Fruit fly (Drosophila melanogaster): ENCODE data around the gene qua.

Gene qua

DNA sequence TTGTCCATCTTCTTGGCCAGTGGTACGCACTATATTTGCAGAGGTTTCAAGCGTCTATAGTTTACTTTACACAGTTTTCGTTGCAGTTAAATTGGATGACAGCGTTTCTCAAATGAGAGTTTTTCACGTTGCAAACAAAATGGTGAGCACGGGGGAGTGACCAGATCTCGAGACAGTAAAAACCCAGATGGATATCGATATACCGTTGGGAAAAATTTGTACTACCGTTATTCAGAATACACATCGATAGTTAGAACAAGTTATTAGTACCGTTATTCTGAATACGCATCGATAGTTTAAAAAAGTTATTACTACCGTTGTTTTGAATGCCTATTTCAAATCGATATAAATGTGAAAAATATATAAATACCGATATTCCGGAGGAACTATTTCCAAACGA, 19.3 kb downstream of the qua start, which contains the start of gene cass (continued):
- TF ChIP-seq CG34376 (GFP tag; optimal IDR thresholded peaks at IDR 0.05) (no peak), run (tag; optimal IDR thresholded peaks at IDR 0.05) (no peak), crol (GFP tag; IDR thresholded peaks at IDR 0.05) (no peak), YL-1 (GFP tag; optimal IDR thresholded peaks at IDR 0.05) (peak; percentile 93), row (GFP tag; IDR thresholded peaks at IDR 0.05) (peak; percentile 60), CG15269 (tag; optimal IDR thresholded peaks at IDR 0.05) (peak; percentile 23), CG17385 (GFP tag; optimal IDR thresholded peaks at IDR 0.05) (no peak), Drgx (GFP tag; IDR thresholded peaks at IDR 0.05) (no peak), dpn (GFP tag; optimal IDR thresholded peaks at IDR 0.05) (no peak), CG18476 (GFP tag; optimal IDR thresholded peaks at IDR 0.05) (no peak), CG4617 (GFP tag; optimal IDR thresholded peaks at IDR 0.05; ENCODE audit: borderline replicate concordance) (peak; percentile 69), Fer3 (tag; optimal IDR thresholded peaks at IDR 0.05) (no peak), NfI (GFP tag; optimal IDR thresholded peaks at IDR 0.05) (no peak), CG11247 (GFP tag; IDR thresholded peaks at IDR 0.05) (no peak), inv (GFP tag; IDR thresholded peaks at IDR 0.05; ENCODE audit: partially characterized antibody) (peak; percentile 85), wdn (GFP tag; IDR thresholded peaks at IDR 0.05) (no peak), Sry-δ (GFP tag; optimal IDR thresholded peaks at IDR 0.05) (peak; percentile 86), Sox100B (GFP tag; optimal IDR thresholded peaks at IDR 0.05) (no peak), CG1233 (GFP tag; optimal IDR thresholded peaks at IDR 0.05) (no peak), Deaf1 (tag; optimal IDR thresholded peaks at IDR 0.05) (peak; percentile 13), CG14667 (GFP tag; IDR thresholded peaks at IDR 0.05) (no peak), CG2116 (GFP tag; optimal IDR thresholded peaks at IDR 0.05) (peak; percentile 77), caup (GFP tag; optimal IDR thresholded peaks at IDR 0.05; ENCODE audit: severe bottlenecking) (no peak), CG3726 (GFP tag; IDR thresholded peaks at IDR 0.05) (no peak), az2 (GFP tag; optimal IDR thresholded peaks at IDR 0.05) (no peak), MBD-R2 (GFP tag; IDR thresholded peaks at IDR 0.05) (peak; percentile 72), CG2678 (tag; optimal IDR thresholded peaks at IDR 0.05) (no peak), disco-r (GFP tag; optimal IDR thresholded peaks at IDR 0.05) (no peak), nerfin-1 (tag; optimal IDR thresholded peaks at IDR 0.05) (peak; percentile 45), CG31365 (tag; optimal IDR thresholded peaks at IDR 0.05) (no peak), CG33557 (GFP tag; optimal IDR thresholded peaks at IDR 0.05) (no peak), Opbp (GFP tag; IDR thresholded peaks at IDR 0.05; ENCODE audit: partially characterized antibody) (peak; percentile 94), unpg (GFP tag; optimal IDR thresholded peaks at IDR 0.05) (peak; percentile 23), oc (tag; optimal IDR thresholded peaks at IDR 0.05) (no peak), Nf-YB (GFP tag; optimal IDR thresholded peaks at IDR 0.05) (no peak), HLHmδ (GFP tag; optimal IDR thresholded peaks at IDR 0.05) (no peak), CkIIα-i1 (GFP tag; IDR thresholded peaks at IDR 0.05) (no peak), Ets65A (GFP tag) (no peak), CG11085 (GFP tag; IDR thresholded peaks at IDR 0.05) (no peak), onecut (GFP tag; IDR thresholded peaks at IDR 0.05) (no peak), CG17359 (tag; optimal IDR thresholded peaks at IDR 0.05) (no peak), Nf-YC (tag; optimal IDR thresholded peaks at IDR 0.05) (no peak), Atf-2 (GFP tag; optimal IDR thresholded peaks at IDR 0.05) (no peak), Hmr (GFP tag; optimal IDR thresholded peaks at IDR 0.05) (peak; percentile 37), CG30431 (GFP tag; optimal IDR thresholded peaks at IDR 0.05) (no peak), Spps (tag; optimal IDR thresholded peaks at IDR 0.05) (no peak), Oli (tag; optimal IDR thresholded peaks at IDR 0.05) (no peak), CG11456 (GFP tag; IDR thresholded peaks at IDR 0.05) (no peak), CG10274 (GFP tag; optimal IDR thresholded peaks at IDR 0.05) (no peak), CG34422 (GFP tag; IDR thresholded peaks at IDR 0.05) (no peak; the same call in 2 of the 3 replicates), Oaz (GFP tag; IDR thresholded peaks at IDR 0.05) (no peak)
